Fruit fly (Drosophila melanogaster): ENCODE measurements around the gene RhoL.

Gene RhoL

DNA sequence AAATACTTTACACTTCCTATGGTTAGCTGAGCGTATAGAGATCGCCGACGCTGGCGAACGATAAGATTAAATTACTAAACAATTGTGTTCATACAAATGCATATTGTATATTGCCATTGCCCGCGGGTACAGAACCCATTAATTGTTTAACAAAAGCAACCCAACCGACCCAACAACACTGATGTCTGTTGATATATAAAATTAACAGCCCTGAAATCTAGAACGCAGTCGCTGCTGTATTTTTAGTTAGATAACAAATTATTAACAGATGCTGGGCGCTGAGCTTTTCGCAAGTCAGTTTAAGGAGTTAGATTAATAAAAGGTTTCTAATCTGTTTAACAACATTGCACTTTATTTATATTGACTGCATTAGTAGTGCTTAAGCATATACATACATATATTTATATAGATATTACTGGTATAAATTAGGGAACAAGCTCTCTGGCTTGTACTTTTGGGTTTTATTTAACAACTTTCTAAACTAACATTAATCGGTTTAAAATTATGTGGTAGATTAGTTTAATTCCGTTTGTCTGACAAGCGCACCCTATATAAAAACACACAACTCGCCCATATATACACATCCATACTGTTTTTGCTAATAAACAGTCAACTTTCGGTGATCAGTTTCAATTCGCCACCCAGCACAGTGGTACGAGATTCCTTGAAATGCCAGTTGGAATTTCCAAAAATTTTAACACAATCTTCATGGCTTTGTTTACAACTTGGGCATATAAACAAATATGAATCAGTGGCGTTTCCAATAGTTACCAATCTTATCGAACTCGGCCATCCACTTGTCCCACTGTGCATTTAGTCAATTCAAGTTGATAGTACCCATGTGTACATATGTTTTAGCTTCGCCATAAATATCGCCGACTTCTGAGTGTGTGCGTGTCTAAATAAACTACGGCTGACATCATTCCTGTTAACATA is 25.8 kb upstream of the RhoL start (continued):
- TF ChIP-seq prd (optimal IDR thresholded peaks at IDR 0.05): no peak
- peak; percentile 92 for TF ChIP-seq prd (GFP tag; IDR thresholded peaks at IDR 0.05)
- no peak for TF ChIP-seq CTCF (GFP tag; optimal IDR thresholded peaks at IDR 0.05)
- peak; percentile 26 for TF ChIP-seq fd64A (GFP tag; optimal IDR thresholded peaks at IDR 0.05)
- peak; percentile 5 for TF ChIP-seq CG10462 (GFP tag; optimal IDR thresholded peaks at IDR 0.05)
- peak; percentile 90 for TF ChIP-seq CG6175 (GFP tag; IDR thresholded peaks at IDR 0.05)
- peak; percentile 89 for TF ChIP-seq CG1233 (GFP tag; optimal IDR thresholded peaks at IDR 0.05)
- TF ChIP-seq Ssrp (tag; optimal IDR thresholded peaks at IDR 0.05): peak; percentile 42
- TF ChIP-seq CG11696 (GFP tag; IDR thresholded peaks at IDR 0.05): peak; percentile 88
- TF ChIP-seq pnt (GFP tag; optimal IDR thresholded peaks at IDR 0.05): peak; percentile 78
- peak; percentile 83 for TF ChIP-seq Asciz (GFP tag; optimal IDR thresholded peaks at IDR 0.05)
- peak; percentile 73 for TF ChIP-seq Hmx (GFP tag; optimal IDR thresholded peaks at IDR 0.05)
- peak; percentile 57 for TF ChIP-seq Spps (tag; optimal IDR thresholded peaks at IDR 0.05)
- peak; percentile 92 for TF ChIP-seq crc (GFP tag; optimal IDR thresholded peaks at IDR 0.05)
- peak; percentile 89 for TF ChIP-seq Taf1 (GFP tag; IDR thresholded peaks at IDR 0.05)
- peak; percentile 50 for TF ChIP-seq CG3163 (GFP tag; optimal IDR thresholded peaks at IDR 0.05)
- peak; percentile 92 for TF ChIP-seq Aef1 (GFP tag; IDR thresholded peaks at IDR 0.05)
- TF ChIP-seq shn (GFP tag; optimal IDR thresholded peaks at IDR 0.05): peak; percentile 83
- peak; percentile 85 for TF ChIP-seq CG30403 (GFP tag; optimal IDR thresholded peaks at IDR 0.05)
- TF ChIP-seq CG11504 (tag; optimal IDR thresholded peaks at IDR 0.05): no peak
- TF ChIP-seq Lim3 (GFP tag; IDR thresholded peaks at IDR 0.05): no peak
- TF ChIP-seq CG4328 (GFP tag; optimal IDR thresholded peaks at IDR 0.05): peak; percentile 76
- TF ChIP-seq inv (GFP tag; IDR thresholded peaks at IDR 0.05; ENCODE audit: partially characterized antibody): peak; percentile 35; the same call in 1 of the 2 replicates
- peak; percentile 68 for TF ChIP-seq CG9876 (GFP tag; optimal IDR thresholded peaks at IDR 0.05)
- peak; percentile 89 for TF ChIP-seq CG6813 (GFP tag; optimal IDR thresholded peaks at IDR 0.05)
- TF ChIP-seq HLH4C (GFP tag; IDR thresholded peaks at IDR 0.05; ENCODE audit: partially characterized antibody): no peak
- TF ChIP-seq CG15073 (GFP tag; optimal IDR thresholded peaks at IDR 0.05): peak; percentile 4
- peak; percentile 59 for TF ChIP-seq CG10321 (GFP tag; IDR thresholded peaks at IDR 0.05)
- peak; percentile 64; the same call in 1 of the 2 replicates for TF ChIP-seq CG8765 (GFP tag; IDR thresholded peaks at IDR 0.05)
- TF ChIP-seq CG1832 (GFP tag; optimal IDR thresholded peaks at IDR 0.05): no peak
- TF ChIP-seq kah (GFP tag; optimal IDR thresholded peaks at IDR 0.05): peak; percentile 58
- TF ChIP-seq grn (GFP tag; optimal IDR thresholded peaks at IDR 0.05): peak; percentile 70
- peak; percentile 95 for TF ChIP-seq dysf (GFP tag; IDR thresholded peaks at IDR 0.05)
- peak; percentile 85 for TF ChIP-seq ase (GFP tag; IDR thresholded peaks at IDR 0.05)
- TF ChIP-seq CG14860 (GFP tag; IDR thresholded peaks at IDR 0.05; ENCODE audit: partially characterized antibody): no peak
- TF ChIP-seq CG12104 (GFP tag; optimal IDR thresholded peaks at IDR 0.05): peak; percentile 76
- no peak for TF ChIP-seq zen2 (GFP tag; IDR thresholded peaks at IDR 0.05; ENCODE audit: partially characterized antibody)
- TF ChIP-seq CG3065 (GFP tag; optimal IDR thresholded peaks at IDR 0.05): peak; percentile 45
- TF ChIP-seq klu (GFP tag; IDR thresholded peaks at IDR 0.05): peak; percentile 82
- peak; percentile 86 for TF ChIP-seq exex (tag; optimal IDR thresholded peaks at IDR 0.05)
- peak; percentile 98 for TF ChIP-seq gro (GFP tag; optimal IDR thresholded peaks at IDR 0.05)
- peak; percentile 94 for TF ChIP-seq CG11695 (GFP tag; IDR thresholded peaks at IDR 0.05)
- TF ChIP-seq CG6683 (GFP tag; optimal IDR thresholded peaks at IDR 0.05): peak; percentile 86
- peak; percentile 94 for TF ChIP-seq ranshi (GFP tag; IDR thresholded peaks at IDR 0.05)
- peak; percentile 74 for TF ChIP-seq slp2 (GFP tag; optimal IDR thresholded peaks at IDR 0.05)
- TF ChIP-seq CG7928 (GFP tag; optimal IDR thresholded peaks at IDR 0.05): peak; percentile 75
- peak; percentile 78 for TF ChIP-seq fd3F (GFP tag; optimal IDR thresholded peaks at IDR 0.05)
- TF ChIP-seq NC2β (GFP tag; optimal IDR thresholded peaks at IDR 0.05): peak; percentile 84
- peak; percentile 38 for TF ChIP-seq CG15696 (tag; optimal IDR thresholded peaks at IDR 0.05)
- peak; percentile 77 for TF ChIP-seq Myb (GFP tag; optimal IDR thresholded peaks at IDR 0.05)
